Worm (Caenorhabditis elegans) whole organism, L2 larva: Measurements from ENCODE around the gene C05B5.4.

ENCODE experiments used
- F13H6.1 ChIP-seq: sonication (generic microtip); optimal IDR thresholded peaks from 2 replicates; lab custom pipeline; 2016; ENCODE audit warnings: missing genetic modification characterization, missing compliant biosample characterization
- ceh-82 ChIP-seq: fragments of 150-350 bp; optimal IDR thresholded peaks from 2 replicates; lab custom pipeline; 2014; ENCODE audit warnings: missing biosample characterization, missing genetic modification characterization
- lin-13 ChIP-seq: fragments of 150-350 bp; optimal IDR thresholded peaks from 2 replicates; lab custom pipeline; 2014; ENCODE audit warnings: missing biosample characterization, missing genetic modification reagents, missing genetic modification characterization
- lin-39 ChIP-seq: fragments of 150-350 bp; optimal IDR thresholded peaks from 2 replicates; lab custom pipeline; 2014; ENCODE audit warnings: missing biosample characterization, missing genetic modification reagents, missing genetic modification characterization
- mdl-1 ChIP-seq, 2 experiments: fragments of 150-350 bp in 1 of 2; sonication (generic microtip) in 1 of 2; optimal IDR thresholded peaks; 2 replicates each; lab custom pipeline; 2017; ENCODE audit warnings: missing biosample characterization in 2 of 2, missing genetic modification characterization in 2 of 2
- nhr-12 ChIP-seq: fragments of 150-350 bp; optimal IDR thresholded peaks from 2 replicates; lab custom pipeline; 2014; ENCODE audit warnings: missing biosample characterization, missing genetic modification characterization
- nhr-6 ChIP-seq: fragments of 150-350 bp; optimal IDR thresholded peaks from 2 replicates; lab custom pipeline; 2014; ENCODE audit warnings: missing biosample characterization, missing genetic modification characterization
- unc-62 ChIP-seq: fragments of 150-350 bp; optimal IDR thresholded peaks from 2 replicates; lab custom pipeline; 2014; ENCODE audit warnings: missing biosample characterization, missing genetic modification reagents, missing genetic modification characterization
- ztf-1 ChIP-seq: fragments of 200-800 bp; sonication (Bioruptor generic); conservative IDR thresholded peaks from 2 replicates; pipeline ENCODE4 v1.3.6; 2022; ENCODE audit warnings: missing genetic modification characterization, missing compliant biosample characterization

ce11 chrIII:10035783-10036182 lies 42.1 kb downstream of the C05B5.4 start, which contains the start of gene xbx-3:
- TF ChIP-seq lin-13 (GFP tag; lab: Kevin White, UChicago) = no peak
- no peak for TF ChIP-seq ceh-82 (tag; lab: Kevin White, UChicago)
- TF ChIP-seq nhr-6 = no peak
- TF ChIP-seq F13H6.1 (tag; lab: Kevin White, UChicago) = no peak
- no peak for TF ChIP-seq mdl-1 (tag; optimal IDR thresholded peaks at IDR 0.05; lab: Kevin White, UChicago)
- no peak for TF ChIP-seq nhr-12 (tag; lab: Kevin White, UChicago)
- TF ChIP-seq lin-39 = no peak
- TF ChIP-seq ztf-1 = no peak
- TF ChIP-seq unc-62 = no peak
